Fruit fly (Drosophila melanogaster): ENCODE results near the gene Mad.
A peak's percentile ranks its signal among the peaks of the same experiment; 100 is the strongest.

The Mad gene

dm6 chr2L:3159144-3160000 is at the start of gene Mad, which contains the start of gene gkt:
Gene Mad, minus strand, starts transcription at chr2L:3159643.
Gene gkt, plus strand, starts transcription at chr2L:3159950.
- TF ChIP-seq CG16779 (tag; optimal IDR thresholded peaks at IDR 0.05) (peak; percentile 49), ss (GFP tag; optimal IDR thresholded peaks at IDR 0.05) (peak; percentile 32 to 40), Eip78C (GFP tag) (peak; percentile 39), CG10631 (GFP tag; optimal IDR thresholded peaks at IDR 0.05) (peak; percentile 14), fkh (GFP tag; optimal IDR thresholded peaks at IDR 0.05) (no peak), dac (GFP tag; optimal IDR thresholded peaks at IDR 0.05) (no peak), CG6854 (GFP tag; optimal IDR thresholded peaks at IDR 0.05) (no peak), CG7368 (GFP tag; optimal IDR thresholded peaks at IDR 0.05) (no peak), CG6276 (GFP tag; optimal IDR thresholded peaks at IDR 0.05) (peak; percentile 12), Gug (GFP tag; IDR thresholded peaks at IDR 0.05) (0 out of 2 replicates have a peak, but pooled peaks have one; percentile 11), CG8119 (GFP tag; IDR thresholded peaks at IDR 0.05) (peak; percentile 49; the same call in 1 of the 3 replicates), CG32006 (GFP tag; optimal IDR thresholded peaks at IDR 0.05) (peak; percentile 0), CG31627 (GFP tag; optimal IDR thresholded peaks at IDR 0.05) (no peak), eg (GFP tag; IDR thresholded peaks at IDR 0.05) (peak; percentile 50; the same call in 1 of the 3 replicates), acj6 (GFP tag; optimal IDR thresholded peaks at IDR 0.05) (peak; percentile 61), CG15336 (GFP tag; IDR thresholded peaks at IDR 0.05) (peak; percentile 6; the same call in 1 of the 2 replicates), CG9139 (GFP tag; optimal IDR thresholded peaks at IDR 0.05) (peak; percentile 26)

- TF ChIP-seq CG32006 (GFP tag; optimal IDR thresholded peaks at IDR 0.05) = no peak
- TF ChIP-seq salr (GFP tag; optimal IDR thresholded peaks at IDR 0.05) = no peak
- no peak for TF ChIP-seq CG1621 (tag; optimal IDR thresholded peaks at IDR 0.05)
- no peak for TF ChIP-seq CG34406 (GFP tag; optimal IDR thresholded peaks at IDR 0.05)
- TF ChIP-seq lz (GFP tag; optimal IDR thresholded peaks at IDR 0.05) = no peak
- TF ChIP-seq Eip75B (GFP tag; optimal IDR thresholded peaks at IDR 0.05) = no peak
- TF ChIP-seq spab (GFP tag; optimal IDR thresholded peaks at IDR 0.05) = no peak
- no peak for TF ChIP-seq pdm3 (GFP tag; optimal IDR thresholded peaks at IDR 0.05)
- TF ChIP-seq dsx (GFP tag; optimal IDR thresholded peaks at IDR 0.05; ENCODE audit: poor library complexity, severe bottlenecking) = no peak
- TF ChIP-seq CG11902 (GFP tag; optimal IDR thresholded peaks at IDR 0.05) = no peak
- TF ChIP-seq Sox14 (GFP tag; optimal IDR thresholded peaks at IDR 0.05) = no peak
- TF ChIP-seq Hr38 (GFP tag; optimal IDR thresholded peaks at IDR 0.05) = no peak
- TF ChIP-seq cyc (GFP tag; optimal IDR thresholded peaks at IDR 0.05) = no peak
- no peak for TF ChIP-seq Hr39 (GFP tag; optimal IDR thresholded peaks at IDR 0.05)
- TF ChIP-seq CG10669 (GFP tag; optimal IDR thresholded peaks at IDR 0.05) = no peak
- TF ChIP-seq Hr4 (GFP tag; optimal IDR thresholded peaks at IDR 0.05) = no peak
- TF ChIP-seq Sox102F (GFP tag; optimal IDR thresholded peaks at IDR 0.05) = no peak
- TF ChIP-seq Ets96B (tag; optimal IDR thresholded peaks at IDR 0.05) = no peak
- no peak for TF ChIP-seq Gug (GFP tag; IDR thresholded peaks at IDR 0.05)
- TF ChIP-seq dac (GFP tag; optimal IDR thresholded peaks at IDR 0.05) = no peak
Observed at dm6 chr2L:3200396-3200795, 41.0 kb upstream of the Mad start, which contains the start of gene CG34393. Gene CG34393, minus strand, starts transcription at chr2L:3200496.

DNA sequence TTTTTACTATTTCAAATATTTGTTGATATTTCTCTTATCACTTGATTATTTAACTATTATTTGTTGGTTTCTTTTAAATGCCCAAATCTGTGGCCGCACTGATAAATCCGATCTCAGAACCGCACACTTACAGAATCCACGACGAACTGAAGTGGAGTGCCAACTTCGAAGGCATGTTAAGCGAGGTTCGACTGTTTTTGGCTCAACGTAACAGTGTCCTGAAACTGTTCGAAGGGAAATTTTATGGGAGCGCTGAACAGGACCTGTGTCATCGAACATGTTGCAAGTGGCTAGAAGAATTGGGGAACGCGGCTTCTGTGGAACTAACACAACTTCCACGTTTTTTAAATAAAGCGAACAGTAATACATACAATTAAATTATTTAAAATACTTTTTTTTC is 40.1 kb upstream of the Mad start:
- TF ChIP-seq lz (GFP tag; optimal IDR thresholded peaks at IDR 0.05) (no peak), acj6 (GFP tag; optimal IDR thresholded peaks at IDR 0.05) (no peak), spab (GFP tag; optimal IDR thresholded peaks at IDR 0.05) (no peak), Gug (GFP tag; IDR thresholded peaks at IDR 0.05) (no peak), Eip93F (GFP tag; optimal IDR thresholded peaks at IDR 0.05) (no peak), vri (GFP tag; optimal IDR thresholded peaks at IDR 0.05) (no peak), CG6808 (GFP tag; optimal IDR thresholded peaks at IDR 0.05) (no peak), CG11762 (GFP tag; optimal IDR thresholded peaks at IDR 0.05; ENCODE audit: insufficient read depth) (no peak), dsx (GFP tag; optimal IDR thresholded peaks at IDR 0.05; ENCODE audit: poor library complexity, severe bottlenecking) (no peak), CG16779 (tag; optimal IDR thresholded peaks at IDR 0.05) (no peak), CG8632 (GFP tag; optimal IDR thresholded peaks at IDR 0.05) (no peak), CG1621 (tag; optimal IDR thresholded peaks at IDR 0.05) (no peak), CG6163 (GFP tag; IDR thresholded peaks at IDR 0.05) (no peak), CG34406 (GFP tag; optimal IDR thresholded peaks at IDR 0.05) (no peak), CG11294 (GFP tag; IDR thresholded peaks at IDR 0.05) (no peak), Eip75B (GFP tag; optimal IDR thresholded peaks at IDR 0.05) (no peak), Sox102F (GFP tag; optimal IDR thresholded peaks at IDR 0.05) (no peak), CG3032 (tag; optimal IDR thresholded peaks at IDR 0.05) (no peak), CG11902 (GFP tag; optimal IDR thresholded peaks at IDR 0.05) (no peak), Ets21C (GFP tag; optimal IDR thresholded peaks at IDR 0.05) (no peak)
